Fruit fly (Drosophila melanogaster): ENCODE measurements around the gene TotZ.

DNA sequence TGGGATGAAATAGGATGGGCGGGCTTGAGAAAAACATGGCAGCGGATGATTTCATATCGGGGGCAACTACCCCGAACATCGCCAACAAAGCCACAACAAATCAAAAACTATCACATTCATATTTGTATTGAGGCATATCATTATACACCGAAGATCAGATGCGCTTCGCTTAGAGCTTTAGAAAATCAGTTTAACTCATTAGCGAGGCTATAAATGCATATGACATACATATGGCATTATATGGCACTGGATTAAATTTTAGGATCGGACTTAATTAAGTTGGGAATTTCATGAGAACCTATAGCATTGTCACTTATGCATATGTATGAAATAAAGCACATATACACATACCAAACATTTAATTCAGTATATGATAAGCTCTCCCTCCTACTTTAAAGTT is 31.2 kb upstream of the TotZ start:
- TF ChIP-seq Ets21C (GFP tag; optimal IDR thresholded peaks at IDR 0.05) (no peak), fd59A (GFP tag; optimal IDR thresholded peaks at IDR 0.05) (no peak), CG16779 (tag; optimal IDR thresholded peaks at IDR 0.05) (no peak), Eip93F (GFP tag; optimal IDR thresholded peaks at IDR 0.05) (no peak), Eip75B (GFP tag; optimal IDR thresholded peaks at IDR 0.05) (no peak), CG9139 (GFP tag; optimal IDR thresholded peaks at IDR 0.05) (no peak), Blimp-1 (GFP tag; optimal IDR thresholded peaks at IDR 0.05) (no peak), CG1621 (tag; optimal IDR thresholded peaks at IDR 0.05) (no peak), eg (GFP tag; IDR thresholded peaks at IDR 0.05) (no peak), Hr4 (GFP tag; optimal IDR thresholded peaks at IDR 0.05) (no peak), CG8119 (GFP tag; IDR thresholded peaks at IDR 0.05) (no peak), OdsH (GFP tag; optimal IDR thresholded peaks at IDR 0.05) (no peak), salr (GFP tag; optimal IDR thresholded peaks at IDR 0.05) (no peak), CG6854 (GFP tag; optimal IDR thresholded peaks at IDR 0.05) (no peak)

Data from whole organism, prepupa.